Fruit fly (Drosophila melanogaster) whole organism, prepupa: Measurements from ENCODE around the gene trol.

Experiments
- Blimp-1 ChIP-seq: fragments of 200-800 bp; sonication (Bioruptor generic); optimal IDR thresholded peaks from 3 replicates; lab custom pipeline; 2017; ENCODE audit warnings: missing biosample characterization, missing genetic modification characterization, mild to moderate bottlenecking, moderate library complexity, missing genetic modification reagents
- CG11902 ChIP-seq: fragments of 200-800 bp; sonication (Bioruptor generic); optimal IDR thresholded peaks from 3 replicates; lab custom pipeline; 2016; ENCODE audit warnings: missing biosample characterization, missing genetic modification characterization
- CG34406 ChIP-seq: fragments of 200-800 bp; sonication (Bioruptor generic); optimal IDR thresholded peaks from 3 replicates; lab custom pipeline; 2016; ENCODE audit warnings: missing biosample characterization, missing genetic modification characterization
- CG4318 ChIP-seq: fragments of 200-800 bp; sonication (Bioruptor generic); optimal IDR thresholded peaks from 3 replicates; lab custom pipeline; 2017; ENCODE audit warnings: missing biosample characterization, mild to moderate bottlenecking, missing genetic modification characterization
- CG6854 ChIP-seq: fragments of 200-800 bp; sonication (Bioruptor generic); optimal IDR thresholded peaks from 2 replicates; lab custom pipeline; 2017; ENCODE audit warnings: missing biosample characterization, mild to moderate bottlenecking, missing genetic modification characterization
- OdsH ChIP-seq: fragments of 200-800 bp; sonication (Bioruptor generic); optimal IDR thresholded peaks from 3 replicates; lab custom pipeline; 2016; ENCODE audit warnings: missing biosample characterization, missing genetic modification characterization
- Sox15 ChIP-seq: fragments of 200-800 bp; sonication (Bioruptor generic); optimal IDR thresholded peaks from 3 replicates; lab custom pipeline; 2016; ENCODE audit warnings: missing biosample characterization, missing genetic modification characterization
- net ChIP-seq: fragments of 200-800 bp; sonication (Bioruptor generic); optimal IDR thresholded peaks from 3 replicates; lab custom pipeline; 2016; ENCODE audit warnings: missing biosample characterization, missing genetic modification characterization
- spab ChIP-seq: fragments of 200-800 bp; sonication (Bioruptor generic); optimal IDR thresholded peaks from 2 replicates; lab custom pipeline; 2017; ENCODE audit warnings: missing biosample characterization, mild to moderate bottlenecking, missing genetic modification characterization, missing genetic modification reagents
- topi ChIP-seq: fragments of 200-800 bp; sonication (Bioruptor generic); optimal IDR thresholded peaks from 3 replicates; lab custom pipeline; 2016; ENCODE audit warnings: missing biosample characterization, missing genetic modification characterization

dm6 chrX:2592243-2592642 is 47.0 kb upstream of the trol start:
- TF ChIP-seq net (GFP tag; lab: Kevin White, UChicago) (no peak), CG34406 (GFP tag; lab: Kevin White, UChicago) (no peak), topi (no peak), CG6854 (GFP tag; lab: Kevin White, UChicago) (no peak), Sox15 (GFP tag; lab: Kevin White, UChicago) (no peak), CG11902 (no peak), spab (GFP tag; lab: Kevin White, UChicago) (no peak), Blimp-1 (GFP tag; lab: Kevin White, UChicago) (no peak), CG4318 (GFP tag; lab: Kevin White, UChicago) (no peak), OdsH (no peak)
